Fruit fly (Drosophila melanogaster) whole organism, embryonic: ENCODE data around the gene CG12522.

Experiments
- Antp ChIP-seq: fragments of 200-800 bp; sonication (Bioruptor generic); optimal IDR thresholded peaks from 3 replicates; lab custom pipeline; 2016; ENCODE audit warnings: missing biosample characterization, missing genetic modification characterization
- CG10366 ChIP-seq: fragments of 200-800 bp; sonication (Bioruptor generic); IDR thresholded peaks from 2 replicates; pipeline ENCODE4 v1.3.6; 2022; ENCODE audit warnings: missing biosample characterization, missing genetic modification characterization
- CG12071 ChIP-seq: fragments of 200-800 bp; sonication (Bioruptor generic); optimal IDR thresholded peaks from 3 replicates; lab custom pipeline; 2018; ENCODE audit warnings: missing biosample characterization, mild to moderate bottlenecking, missing genetic modification characterization
- CG12659 ChIP-seq: fragments of 200-800 bp; sonication (Bioruptor generic); optimal IDR thresholded peaks from 3 replicates; lab custom pipeline; 2017; ENCODE audit warnings: mild to moderate bottlenecking, missing biosample characterization, missing genetic modification reagents, missing genetic modification characterization
- CG12769 ChIP-seq: fragments of 200-800 bp; sonication (Bioruptor generic); optimal IDR thresholded peaks from 2 replicates; lab custom pipeline; 2019; ENCODE audit warnings: missing biosample characterization, mild to moderate bottlenecking, missing genetic modification characterization, moderate library complexity
- CG14710 ChIP-seq: fragments of 200-800 bp; sonication (Bioruptor generic); optimal IDR thresholded peaks from 3 replicates; lab custom pipeline; 2019; ENCODE audit warnings: missing biosample characterization, mild to moderate bottlenecking, missing genetic modification characterization, moderate library complexity
- CG1529 ChIP-seq: fragments of 200-800 bp; sonication (Bioruptor generic); optimal IDR thresholded peaks from 3 replicates; lab custom pipeline; 2018; ENCODE audit warnings: missing biosample characterization, missing genetic modification characterization
- CG1603 ChIP-seq: fragments of 200-800 bp; sonication (Bioruptor generic); optimal IDR thresholded peaks from 2 replicates; lab custom pipeline; 2019; ENCODE audit warnings: missing biosample characterization, mild to moderate bottlenecking, missing genetic modification characterization, moderate library complexity
- CG17385 ChIP-seq: fragments of 200-800 bp; sonication (Bioruptor generic); optimal IDR thresholded peaks from 3 replicates; lab custom pipeline; 2018; ENCODE audit warnings: missing biosample characterization, mild to moderate bottlenecking, missing genetic modification characterization
- CG18764 ChIP-seq: fragments of 200-800 bp; sonication (Bioruptor generic); optimal IDR thresholded peaks from 3 replicates; lab custom pipeline; 2016; ENCODE audit warnings: missing biosample characterization, missing genetic modification characterization
- CG2875 ChIP-seq: fragments of 200-800 bp; sonication (Bioruptor generic); optimal IDR thresholded peaks from 2 replicates; lab custom pipeline; 2017; ENCODE audit warnings: missing biosample characterization, mild to moderate bottlenecking, missing genetic modification characterization, missing genetic modification reagents
- CG30403 ChIP-seq: fragments of 200-800 bp; sonication (Bioruptor generic); optimal IDR thresholded peaks from 3 replicates; lab custom pipeline; 2016; ENCODE audit warnings: missing biosample characterization, missing genetic modification characterization
- CG30431 ChIP-seq: fragments of 200-800 bp; sonication (Bioruptor generic); optimal IDR thresholded peaks from 2 replicates; lab custom pipeline; 2017; ENCODE audit warnings: missing biosample characterization, missing genetic modification characterization
- CG31441 ChIP-seq: fragments of 200-800 bp; sonication (Bioruptor generic); IDR thresholded peaks from 2 replicates; pipeline ENCODE4 v1.3.6; 2022; ENCODE audit warnings: missing biosample characterization, missing genetic modification characterization
- CG3281 ChIP-seq: fragments of 200-800 bp; sonication (Bioruptor generic); optimal IDR thresholded peaks from 3 replicates; lab custom pipeline; 2017; ENCODE audit warnings: missing biosample characterization, mild to moderate bottlenecking, missing genetic modification characterization
- CG4424 ChIP-seq: fragments of 200-800 bp; sonication (Bioruptor generic); optimal IDR thresholded peaks from 3 replicates; lab custom pipeline; 2016; ENCODE audit warnings: missing biosample characterization, missing genetic modification characterization
- CG5245 ChIP-seq: fragments of 200-800 bp; sonication (Bioruptor generic); optimal IDR thresholded peaks from 3 replicates; lab custom pipeline; 2016; ENCODE audit warnings: missing biosample characterization, missing genetic modification characterization
- CG7839 ChIP-seq: fragments of 200-800 bp; sonication (Bioruptor generic); optimal IDR thresholded peaks from 3 replicates; lab custom pipeline; 2018; ENCODE audit warnings: missing biosample characterization, mild to moderate bottlenecking, missing genetic modification characterization, moderate library complexity
- Camta ChIP-seq: fragments of 200-800 bp; sonication (Bioruptor generic); optimal IDR thresholded peaks from 2 replicates; lab custom pipeline; 2016; ENCODE audit warnings: missing biosample characterization, missing genetic modification characterization
- Doc3 ChIP-seq: fragments of 200-800 bp; sonication (Bioruptor generic); IDR thresholded peaks from 3 replicates; pipeline ENCODE4 v1.3.6; 2022; ENCODE audit warnings: missing biosample characterization, missing genetic modification characterization; ENCODE audit not compliant: partially characterized antibody
- ERR ChIP-seq: fragments of 200-800 bp; sonication (Bioruptor generic); optimal IDR thresholded peaks from 2 replicates; lab custom pipeline; 2016; ENCODE audit warnings: missing biosample characterization, missing genetic modification characterization
- Mad ChIP-seq: fragments of 200-800 bp; sonication (Bioruptor generic); optimal IDR thresholded peaks from 2 replicates; lab custom pipeline; 2016; ENCODE audit warnings: missing biosample characterization, missing genetic modification characterization
- NFAT ChIP-seq: fragments of 200-800 bp; sonication (Bioruptor generic); IDR thresholded peaks from 2 replicates; pipeline ENCODE4 v1.3.6; 2022; ENCODE audit warnings: missing biosample characterization, missing genetic modification characterization
- NfI ChIP-seq: fragments of 200-800 bp; sonication (Bioruptor generic); optimal IDR thresholded peaks from 3 replicates; lab custom pipeline; 2018; ENCODE audit warnings: missing biosample characterization, mild to moderate bottlenecking, missing genetic modification characterization, moderate library complexity
- Oli ChIP-seq: fragments of 200-800 bp; sonication (Bioruptor generic); optimal IDR thresholded peaks from 2 replicates; lab custom pipeline; 2018; ENCODE audit warnings: missing biosample characterization, mild to moderate bottlenecking, missing genetic modification characterization, moderate library complexity
- PHDP ChIP-seq: fragments of 200-800 bp; sonication (Bioruptor generic); optimal IDR thresholded peaks from 3 replicates; lab custom pipeline; 2018; ENCODE audit warnings: missing biosample characterization, mild to moderate bottlenecking, missing genetic modification characterization, moderate library complexity
- Sox102F ChIP-seq: fragments of 200-800 bp; sonication (Bioruptor generic); optimal IDR thresholded peaks from 2 replicates; lab custom pipeline; 2018; ENCODE audit warnings: missing biosample characterization, mild to moderate bottlenecking, missing genetic modification characterization, moderate library complexity
- Spps ChIP-seq: fragments of 200-800 bp; sonication (Bioruptor generic); optimal IDR thresholded peaks from 2 replicates; lab custom pipeline; 2018; ENCODE audit warnings: missing biosample characterization, mild to moderate bottlenecking, missing genetic modification characterization
- TFAM ChIP-seq: fragments of 200-800 bp; sonication (Bioruptor generic); optimal IDR thresholded peaks from 2 replicates; lab custom pipeline; 2017; ENCODE audit warnings: missing biosample characterization, missing genetic modification characterization, inconsistent platforms
- abd-A ChIP-seq: fragments of 200-800 bp; sonication (Bioruptor generic); optimal IDR thresholded peaks from 3 replicates; lab custom pipeline; 2019; ENCODE audit warnings: missing biosample characterization, mild to moderate bottlenecking, missing genetic modification characterization, moderate library complexity
- al ChIP-seq: fragments of 200-800 bp; sonication (Bioruptor generic); IDR thresholded peaks from 2 replicates; pipeline ENCODE4 v1.3.6; 2022; ENCODE audit warnings: missing biosample characterization, missing genetic modification characterization
- chif ChIP-seq, 2 experiments: fragments of 200-800 bp; sonication (Bioruptor generic); optimal IDR thresholded peaks; 3 replicates each; lab custom pipeline; 2016; ENCODE audit warnings: missing biosample characterization in 2 of 2, missing genetic modification characterization in 2 of 2
- dpn ChIP-seq, 2 experiments: fragments of 200-800 bp; sonication (Bioruptor generic); optimal IDR thresholded peaks; 3 replicates each; lab custom pipeline; 2016; ENCODE audit warnings: missing biosample characterization in 2 of 2, missing genetic modification characterization in 2 of 2
- ewg ChIP-seq: fragments of 200-800 bp; sonication (Bioruptor generic); optimal IDR thresholded peaks from 3 replicates; lab custom pipeline; 2017; ENCODE audit warnings: mild to moderate bottlenecking, missing biosample characterization, missing genetic modification reagents, missing genetic modification characterization
- eyg ChIP-seq: fragments of 200-800 bp; sonication (Bioruptor generic); optimal IDR thresholded peaks from 3 replicates; lab custom pipeline; 2016; ENCODE audit warnings: missing biosample characterization, missing genetic modification characterization
- gce ChIP-seq: fragments of 200-800 bp; sonication (Bioruptor generic); IDR thresholded peaks from 3 replicates; pipeline ENCODE4 v1.3.6; 2022; ENCODE audit warnings: missing biosample characterization, missing genetic modification characterization
- gem ChIP-seq: fragments of 200-800 bp; sonication (Bioruptor generic); optimal IDR thresholded peaks from 2 replicates; lab custom pipeline; 2019; ENCODE audit warnings: missing biosample characterization, mild to moderate bottlenecking, missing genetic modification characterization, moderate library complexity
- ind ChIP-seq: fragments of 200-800 bp; sonication (Bioruptor generic); optimal IDR thresholded peaks from 3 replicates; lab custom pipeline; 2016; ENCODE audit warnings: missing biosample characterization, missing genetic modification characterization
- nau ChIP-seq: fragments of 200-800 bp; sonication (Bioruptor generic); optimal IDR thresholded peaks from 3 replicates; lab custom pipeline; 2017; ENCODE audit warnings: missing biosample characterization, mild to moderate bottlenecking, missing genetic modification characterization, missing genetic modification reagents
- nmo ChIP-seq: fragments of 200-800 bp; sonication (Bioruptor generic); optimal IDR thresholded peaks from 2 replicates; lab custom pipeline; 2018; ENCODE audit warnings: missing biosample characterization, mild to moderate bottlenecking, missing genetic modification characterization, moderate library complexity
- pan ChIP-seq, 4 experiments: fragments of >200 bp in 3 of 4; fragments of 200-800 bp in 1 of 4; sonication (Bioruptor generic) in 1 of 4; optimal IDR thresholded peaks in 3 of 4; IDR thresholded peaks in 1 of 4; 2 replicates each; pipeline versions ENCODE4 v1.3.6 to Lab custom; 2017 to 2022; ENCODE audit warnings: missing biosample characterization in 2 of 4, missing genetic modification characterization in 2 of 4, mixed read lengths in 1 of 4
- prd ChIP-seq, 3 experiments: fragments of >200 bp in 2 of 3; fragments of 200-800 bp in 1 of 3; sonication (Bioruptor generic) in 1 of 3; optimal IDR thresholded peaks in 2 of 3; IDR thresholded peaks in 1 of 3; 2 replicates in 2 of 3; 3 replicates in 1 of 3; pipeline versions ENCODE4 v1.3.6 to Lab custom; 2017 to 2022; ENCODE audit warnings: missing biosample characterization in 1 of 3, missing genetic modification characterization in 1 of 3
- sens ChIP-seq: fragments of 200-800 bp; sonication (Bioruptor generic); peaks from one replicate; lab custom pipeline; 2016; ENCODE audit warnings: missing biosample characterization, missing genetic modification characterization
- seq ChIP-seq: fragments of 200-800 bp; sonication (Bioruptor generic); IDR thresholded peaks from 2 replicates; pipeline ENCODE4 v1.3.6; 2022; ENCODE audit warnings: missing biosample characterization, missing genetic modification characterization
- sima ChIP-seq: fragments of 200-800 bp; sonication (Bioruptor generic); optimal IDR thresholded peaks from 2 replicates; lab custom pipeline; 2016; ENCODE audit warnings: missing biosample characterization, missing genetic modification characterization
- sqz ChIP-seq: fragments of 200-800 bp; sonication (Bioruptor generic); optimal IDR thresholded peaks from 3 replicates; lab custom pipeline; 2018; ENCODE audit warnings: missing biosample characterization, mild to moderate bottlenecking, missing genetic modification characterization
- tap ChIP-seq: fragments of 200-800 bp; optimal IDR thresholded peaks from 3 replicates; lab custom pipeline; 2019; ENCODE audit warnings: missing biosample characterization, mild to moderate bottlenecking, missing genetic modification characterization, moderate library complexity

Gene CG12522

DNA sequence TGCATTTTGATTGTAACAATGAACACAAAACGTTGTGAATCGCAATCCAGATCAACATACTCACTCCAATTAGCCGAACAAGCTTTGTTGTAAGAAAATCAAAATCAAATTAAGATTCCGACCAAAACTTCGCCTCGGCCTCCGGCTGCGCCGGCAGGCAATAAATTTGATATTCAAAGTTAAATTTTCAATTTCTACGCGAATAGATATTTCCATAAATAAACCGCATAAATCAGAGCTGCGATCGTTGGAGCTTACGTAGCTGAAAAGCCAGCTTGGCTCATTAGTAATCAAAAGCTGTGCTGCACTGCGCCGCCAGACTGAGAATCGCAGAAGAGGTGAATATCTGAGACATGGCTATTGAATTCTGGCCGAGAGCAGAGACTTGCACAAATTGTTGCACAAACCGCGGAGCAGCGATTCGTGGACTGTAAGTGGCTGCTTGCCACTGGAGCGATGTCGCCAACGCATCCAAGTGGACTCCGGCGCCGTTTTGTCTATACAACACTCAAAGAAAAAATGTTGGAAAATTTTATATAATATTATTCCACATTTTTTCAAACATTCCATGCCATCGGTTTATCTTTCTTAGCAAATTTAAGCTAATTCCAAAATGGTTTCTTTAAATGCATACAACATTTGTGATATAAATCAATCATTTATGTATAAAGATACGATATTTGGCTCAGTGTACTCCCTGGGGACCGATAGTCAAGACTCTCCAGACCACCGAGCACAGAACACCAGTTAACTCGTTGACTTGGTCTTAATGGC is 40.6 kb downstream of the CG12522 start (continued):
- peak; percentile 16 for TF ChIP-seq CG12071 (GFP tag; lab: Kevin White, UChicago)
- TF ChIP-seq gem (tag; lab: Kevin White, UChicago) = peak; percentile 71
- TF ChIP-seq chif (GFP tag; optimal IDR thresholded peaks at IDR 0.05; lab: Kevin White, UChicago) = peak in 1 of 2 experiments; percentile 2
- peak; percentile 38 for TF ChIP-seq nau (GFP tag; lab: Kevin White, UChicago)
- TF ChIP-seq Antp = no peak
- no peak for TF ChIP-seq sqz (GFP tag; lab: Kevin White, UChicago)
- no peak for TF ChIP-seq CG30431
- TF ChIP-seq CG12769 = peak; percentile 48
- TF ChIP-seq NFAT (GFP tag; lab: Robert Waterston, UW) = no peak
- TF ChIP-seq CG14710 = peak; percentile 62
- TF ChIP-seq seq (GFP tag; lab: Robert Waterston, UW) = 0 out of 2 replicates have a peak, but pooled peaks have one; percentile 9
- TF ChIP-seq CG30403 (GFP tag; lab: Kevin White, UChicago) = peak; percentile 50
- no peak for TF ChIP-seq Camta (GFP tag; lab: Kevin White, UChicago)
- no peak for TF ChIP-seq sima (GFP tag; lab: Kevin White, UChicago)
- TF ChIP-seq Doc3 (GFP tag; lab: Robert Waterston, UW) = no peak
- peak; percentile 18 for TF ChIP-seq CG5245 (GFP tag; lab: Kevin White, UChicago)
- TF ChIP-seq pan (optimal IDR thresholded peaks at IDR 0.05; lab: Kevin White, UChicago) = no peak
- peak in 1 of 2 experiments; percentile 52 for TF ChIP-seq pan (GFP tag; optimal IDR thresholded peaks at IDR 0.05 in 1 of 2, IDR thresholded peaks at IDR 0.05 in 1 of 2)
- no peak for TF ChIP-seq ERR
- TF ChIP-seq tap (tag; lab: Kevin White, UChicago) = peak; percentile 42
- TF ChIP-seq prd (optimal IDR thresholded peaks at IDR 0.05; lab: Kevin White, UChicago) = no peak
- TF ChIP-seq prd (GFP tag; IDR thresholded peaks at IDR 0.05; lab: Robert Waterston, UW) = peak; percentile 56; the same call in 2 of the 3 replicates
- TF ChIP-seq PHDP (tag; lab: Kevin White, UChicago) = peak; percentile 38
- peak; percentile 22 for TF ChIP-seq CG2875 (GFP tag; lab: Kevin White, UChicago)
- TF ChIP-seq ewg (GFP tag; lab: Kevin White, UChicago) = peak; percentile 5
- peak; percentile 53 for TF ChIP-seq Oli (tag; lab: Kevin White, UChicago)
- peak in 1 of 2 experiments; percentile 19 for TF ChIP-seq dpn (GFP tag; optimal IDR thresholded peaks at IDR 0.05; lab: Kevin White, UChicago)
- TF ChIP-seq CG7839 (tag; lab: Kevin White, UChicago) = peak; percentile 45
- TF ChIP-seq Mad (GFP tag; lab: Kevin White, UChicago) = peak; percentile 8
- TF ChIP-seq CG1603 (tag; lab: Kevin White, UChicago) = peak; percentile 39
- TF ChIP-seq Sox102F (GFP tag; lab: Kevin White, UChicago) = peak; percentile 67
- TF ChIP-seq sens (GFP tag; lab: Kevin White, UChicago) = peak; percentile 87
- peak; percentile 49 for TF ChIP-seq ind (GFP tag; lab: Kevin White, UChicago)
- TF ChIP-seq TFAM (GFP tag; lab: Kevin White, UChicago) = no peak
- TF ChIP-seq CG31441 (GFP tag; lab: Robert Waterston, UW) = peak; percentile 70
- peak; percentile 20 for TF ChIP-seq NfI
- TF ChIP-seq abd-A (tag; lab: Kevin White, UChicago) = peak; percentile 66
- 0 out of 3 replicates have a peak, but pooled peaks have one; percentile 30 for TF ChIP-seq gce (GFP tag; lab: Robert Waterston, UW)
- peak; percentile 26; the same call in 1 of the 2 replicates for TF ChIP-seq CG10366 (GFP tag; lab: Robert Waterston, UW)
- TF ChIP-seq CG1529 = peak; percentile 48
- TF ChIP-seq nmo (GFP tag; lab: Kevin White, UChicago) = peak; percentile 40
- peak; percentile 30 for TF ChIP-seq CG18764 (GFP tag; lab: Kevin White, UChicago)
- peak; percentile 29 for TF ChIP-seq CG3281 (GFP tag; lab: Kevin White, UChicago)
- peak; percentile 47 for TF ChIP-seq CG4424
- TF ChIP-seq CG17385 = peak; percentile 29
- peak; percentile 22 for TF ChIP-seq Spps
- TF ChIP-seq CG12659 = peak; percentile 9
- TF ChIP-seq al (GFP tag; lab: Robert Waterston, UW) = peak; percentile 33; the same call in 1 of the 2 replicates
- TF ChIP-seq eyg (GFP tag; lab: Kevin White, UChicago) = no peak
